Worm (Caenorhabditis elegans): Measurements from ENCODE around the gene C14B4.2.

DNA sequence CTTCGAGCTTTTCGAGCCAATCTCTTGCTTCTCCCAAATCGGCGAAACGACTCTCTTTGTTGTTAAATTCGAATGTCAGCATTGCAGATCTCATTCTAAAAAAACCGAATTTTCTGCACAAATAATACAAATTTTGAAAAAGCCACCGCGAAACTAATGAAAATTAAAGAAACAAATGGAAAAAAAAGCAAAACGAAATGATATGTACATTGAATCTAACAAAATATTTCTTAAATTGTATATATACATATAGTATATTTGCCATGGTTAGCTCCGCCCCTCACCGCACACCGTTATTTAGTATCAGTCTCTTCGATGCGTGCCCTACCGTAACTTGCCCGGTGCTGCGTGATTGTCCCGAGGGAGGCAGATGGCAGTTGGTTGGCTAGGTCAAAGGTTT lies 38.2 kb upstream of the C14B4.2 start, which contains the start of gene srw-86:
- TF ChIP-seq cog-1 (tag; optimal IDR thresholded peaks at IDR 0.05) = no peak
- TF ChIP-seq ztf-29 (GFP tag; IDR thresholded peaks at IDR 0.05) = no peak
- no peak for TF ChIP-seq T22C8.4 (GFP tag; IDR thresholded peaks at IDR 0.05)
- no peak for TF ChIP-seq med-1 (GFP tag; optimal IDR thresholded peaks at IDR 0.05; ENCODE audit: insufficient read depth)
- no peak for TF ChIP-seq klf-2 (GFP tag; conservative IDR thresholded peaks at IDR 0.05)
- TF ChIP-seq ztf-23 (GFP tag; IDR thresholded peaks at IDR 0.05) = no peak
- no peak for TF ChIP-seq ref-1 (GFP tag; conservative IDR thresholded peaks at IDR 0.05)
- TF ChIP-seq flt-1 (GFP tag; IDR thresholded peaks at IDR 0.05) = no peak
- no peak for TF ChIP-seq tab-1 (GFP tag; IDR thresholded peaks at IDR 0.05)

All from whole organism, midembryonic.